Worm (Caenorhabditis elegans) whole organism, L4/young adult: ENCODE data around the gene C08E8.1.

Experiments used
- W03F9.2 ChIP-seq: fragments of 150-350 bp; optimal IDR thresholded peaks from 2 replicates; lab custom pipeline; 2014; ENCODE audit warnings: missing biosample characterization, missing genetic modification characterization
- him-1 ChIP-seq: sonication (generic microtip); optimal IDR thresholded peaks from 2 replicates; lab custom pipeline; 2016; ENCODE audit warnings: missing genotype, missing genetic modification reagents, missing genetic modification characterization, missing compliant biosample characterization

DNA sequence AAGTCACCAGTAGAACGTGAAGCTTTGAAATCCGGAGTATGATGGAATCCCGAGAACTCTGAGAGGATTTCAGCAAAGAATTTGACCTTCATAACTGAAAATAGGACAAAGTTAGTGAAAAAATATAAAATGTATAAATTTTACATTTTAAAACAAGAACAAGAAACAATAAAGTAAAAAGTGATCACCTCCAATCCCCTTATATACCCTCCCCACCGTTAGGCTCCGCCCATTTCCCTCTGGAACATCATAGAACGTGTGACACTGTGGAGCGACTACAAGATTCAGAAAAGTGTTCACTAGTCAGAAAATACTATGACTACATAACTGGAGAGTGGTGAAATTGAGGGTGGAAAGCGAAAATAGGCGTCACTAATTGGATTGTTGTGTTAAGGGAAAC is 31.2 kb downstream of the C08E8.1 start, which contains the start of gene B0462.4:
- no peak for TF ChIP-seq him-1 (tag; lab: Kevin White, UChicago)
- no peak for TF ChIP-seq W03F9.2 (tag; lab: Kevin White, UChicago)
